Worm (Caenorhabditis elegans): ENCODE measurements around the gene clhm-1.

clhm-1 gene

DNA sequence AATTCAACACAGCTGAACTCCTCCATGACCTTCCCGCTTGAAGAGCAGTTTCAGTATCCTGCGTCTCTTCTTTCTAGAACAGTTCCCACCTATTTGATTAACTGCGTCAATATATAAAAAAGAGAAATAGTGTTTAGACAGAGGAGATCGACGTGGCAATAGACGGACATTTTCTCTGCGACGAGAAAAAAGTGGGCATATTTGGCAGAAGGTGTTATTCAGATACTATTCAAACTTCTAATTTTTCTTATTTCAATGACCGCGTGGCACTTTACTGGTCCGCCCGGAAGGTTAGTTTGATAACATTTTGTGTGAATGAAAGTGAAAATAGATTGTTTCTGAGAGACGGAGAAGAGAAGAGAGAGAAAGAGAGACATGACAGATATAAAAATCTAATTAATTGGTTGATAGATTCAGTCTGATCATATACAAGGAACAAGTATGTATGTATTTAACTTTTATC, 22.9 kb downstream of the clhm-1 start, which contains the start of gene tbc-6:
Gene tbc-6 (plus strand): TSS at position 208 of the 463 bp plus-strand sequence.
- TF ChIP-seq mcd-1 (GFP tag; IDR thresholded peaks at IDR 0.05) (no peak), fkh-3 (tag; optimal IDR thresholded peaks at IDR 0.05) (no peak), ceh-79 (tag; optimal IDR thresholded peaks at IDR 0.05) (no peak), repo-1 (tag; optimal IDR thresholded peaks at IDR 0.05) (no peak), F52B5.7 (tag; optimal IDR thresholded peaks at IDR 0.05) (no peak), ceh-91 (GFP tag; IDR thresholded peaks at IDR 0.05) (no peak), dox-1 (GFP tag; IDR thresholded peaks at IDR 0.05) (0 out of 2 replicates have a peak, but pooled peaks have one; percentile 19), akir-1 (GFP tag; optimal IDR thresholded peaks at IDR 0.05) (no peak), ceh-58 (GFP tag; IDR thresholded peaks at IDR 0.05) (no peak), hrde-1 (tag; optimal IDR thresholded peaks at IDR 0.05; ENCODE audit: borderline replicate concordance) (no peak), atf-7 (tag; optimal IDR thresholded peaks at IDR 0.05) (no peak), lin-40 (tag; optimal IDR thresholded peaks at IDR 0.05) (peak; percentile 53), tlf-1 (GFP tag; optimal IDR thresholded peaks at IDR 0.05) (no peak), hlh-12 (tag; optimal IDR thresholded peaks at IDR 0.05) (no peak), ztf-26 (tag; optimal IDR thresholded peaks at IDR 0.05) (no peak), ztf-28 (GFP tag; IDR thresholded peaks at IDR 0.05) (no peak), nhr-120 (GFP tag; IDR thresholded peaks at IDR 0.05) (no peak), ztf-25 (GFP tag; IDR thresholded peaks at IDR 0.05) (no peak), somi-1 (GFP tag; optimal IDR thresholded peaks at IDR 0.05) (peak; percentile 20), lsy-27 (tag; optimal IDR thresholded peaks at IDR 0.05; ENCODE audit: borderline replicate concordance, insufficient read depth) (no peak), C06A6.2 (GFP tag; conservative IDR thresholded peaks at IDR 0.05) (no peak), ztf-22 (GFP tag; optimal IDR thresholded peaks at IDR 0.05) (no peak), snpc-1.1 (tag; optimal IDR thresholded peaks at IDR 0.05; ENCODE audit: insufficient read depth) (no peak), let-607 (tag; optimal IDR thresholded peaks at IDR 0.05) (peak in 1 of 2 experiments; percentile 16), let-526 (GFP tag; IDR thresholded peaks at IDR 0.05) (no peak), die-1 (tag; optimal IDR thresholded peaks at IDR 0.05) (no peak), him-1 (tag; optimal IDR thresholded peaks at IDR 0.05) (peak; percentile 30), F49E8.2 (tag; optimal IDR thresholded peaks at IDR 0.05; ENCODE audit: insufficient read depth) (no peak), gei-17 (GFP tag; optimal IDR thresholded peaks at IDR 0.05) (no peak), lin-35 (GFP tag; optimal IDR thresholded peaks at IDR 0.05) (no peak), egl-44 (GFP tag; IDR thresholded peaks at IDR 0.05) (no peak), madf-8 (GFP tag; conservative IDR thresholded peaks at IDR 0.05) (no peak), rpc-1 (optimal IDR thresholded peaks at IDR 0.05) (no peak), rpc-1 (tag; optimal IDR thresholded peaks at IDR 0.05) (no peak), nhr-80 (tag; optimal IDR thresholded peaks at IDR 0.05) (peak; percentile 51), nfyb-1 (GFP tag; IDR thresholded peaks at IDR 0.05) (0 out of 2 replicates have a peak, but pooled peaks have one; percentile 23), ekl-4 (GFP tag; IDR thresholded peaks at IDR 0.05) (no peak), madf-6 (GFP tag; IDR thresholded peaks at IDR 0.05) (no peak), Y95B8A.8 (GFP tag; IDR thresholded peaks at IDR 0.05) (0 out of 2 replicates have a peak, but pooled peaks have one; percentile 23), F55B11.4 (tag; optimal IDR thresholded peaks at IDR 0.05; ENCODE audit: borderline replicate concordance, insufficient read depth) (no peak), hsf-1 (GFP tag; IDR thresholded peaks at IDR 0.05) (no peak), Y56A3A.18 (GFP tag; IDR thresholded peaks at IDR 0.05) (0 out of 2 replicates have a peak, but pooled peaks have one; percentile 7), Y79H2A.3 (GFP tag; conservative IDR thresholded peaks at IDR 0.05) (0 out of 2 replicates have a peak, but pooled peaks have one; percentile 34), pha-4 (tag; optimal IDR thresholded peaks at IDR 0.05) (no peak), ets-4 (GFP tag; optimal IDR thresholded peaks at IDR 0.05) (no peak), rcor-1 (GFP tag; IDR thresholded peaks at IDR 0.05) (no peak), unc-130 (GFP tag; optimal IDR thresholded peaks at IDR 0.05) (no peak), F23B12.7 (tag; optimal IDR thresholded peaks at IDR 0.05; ENCODE audit: insufficient read depth) (no peak)
